Worm (Caenorhabditis elegans): ENCODE data around the gene odr-10.

Gene odr-10

DNA sequence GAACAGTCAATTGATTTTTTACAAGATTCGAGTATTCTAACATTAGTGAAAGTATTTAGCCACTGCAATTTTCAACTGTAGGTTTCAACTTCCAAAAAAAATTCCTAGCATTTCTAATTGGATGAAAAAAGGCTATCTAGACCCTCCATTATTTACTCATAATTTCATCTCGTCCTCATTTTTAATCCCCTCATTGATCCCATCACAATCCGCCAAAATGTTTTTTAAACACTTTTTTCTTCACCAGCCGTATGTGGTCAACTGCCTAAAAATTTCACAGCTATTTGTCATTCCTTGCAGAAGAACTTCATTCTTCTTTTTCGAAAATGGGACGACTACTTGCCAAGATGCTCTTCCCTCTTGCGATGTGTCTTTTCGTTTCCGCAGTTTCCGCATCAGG is 12.4 kb downstream of the odr-10 start, which contains the start of gene rig-3:
TSS of gene rig-3 (plus strand) at position 301 of the 400 bp plus-strand sequence.
- no peak for TF ChIP-seq ceh-34 (tag; optimal IDR thresholded peaks at IDR 0.05)
- no peak for TF ChIP-seq ama-1 (optimal IDR thresholded peaks at IDR 0.05)
- no peak for TF ChIP-seq gmeb-2 (tag; optimal IDR thresholded peaks at IDR 0.05)
- TF ChIP-seq ceh-30 (tag; optimal IDR thresholded peaks at IDR 0.05), result no peak

DNA sequence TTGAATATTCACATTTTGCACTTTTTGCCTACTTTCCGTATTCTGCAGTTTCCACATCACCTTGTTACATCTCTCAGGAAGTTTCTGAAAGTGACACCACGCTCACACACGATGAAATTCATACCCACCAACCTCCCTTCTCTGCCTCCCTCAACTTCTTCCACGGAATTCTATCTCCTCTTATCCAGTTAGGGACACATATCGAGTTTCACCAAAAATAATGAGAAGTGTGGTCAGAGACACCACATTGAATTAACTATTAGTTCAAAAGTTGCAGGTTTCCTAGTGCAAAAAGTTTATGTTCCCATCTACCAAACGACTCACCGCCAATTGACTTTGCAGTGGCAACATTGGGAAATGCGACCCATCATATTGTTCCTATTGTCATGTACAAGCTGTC is 15.3 kb downstream of the odr-10 start:
- no peak for TF ChIP-seq ceh-14 (tag; optimal IDR thresholded peaks at IDR 0.05)
- TF ChIP-seq unc-42 (tag; optimal IDR thresholded peaks at IDR 0.05), result peak; percentile 41
- TF ChIP-seq ceh-34 (tag; optimal IDR thresholded peaks at IDR 0.05), result peak; percentile 17
- TF ChIP-seq K02D7.2 (tag; optimal IDR thresholded peaks at IDR 0.05), result no peak
- TF ChIP-seq ceh-19 (GFP tag; optimal IDR thresholded peaks at IDR 0.05), result peak; percentile 17
- no peak for TF ChIP-seq ttx-3 (tag; optimal IDR thresholded peaks at IDR 0.05)
- TF ChIP-seq sdc-2 (tag; optimal IDR thresholded peaks at IDR 0.05), result no peak

DNA sequence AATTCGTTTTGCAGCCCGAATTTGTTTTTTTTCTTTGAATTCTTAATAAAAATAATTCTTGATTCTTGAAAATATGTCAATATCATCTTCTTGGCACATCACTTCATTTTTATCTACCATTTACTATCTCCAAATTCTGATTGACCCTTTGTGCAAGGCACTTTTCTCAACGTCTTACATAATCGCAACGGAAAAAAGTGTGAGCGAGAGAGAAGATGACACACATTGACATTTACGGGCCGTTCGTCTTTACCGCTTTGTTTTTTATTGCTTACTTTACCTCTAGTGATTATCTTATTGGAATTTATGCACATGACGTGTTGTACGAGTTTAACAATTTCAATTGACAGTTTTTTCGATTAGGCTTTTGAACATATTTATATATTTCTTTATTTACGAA is 17.1 kb downstream of the odr-10 start:
- no peak for TF ChIP-seq pha-4 (tag; optimal IDR thresholded peaks at IDR 0.05)
- TF ChIP-seq pax-1 (tag; optimal IDR thresholded peaks at IDR 0.05), result no peak
- TF ChIP-seq elt-2 (tag; optimal IDR thresholded peaks at IDR 0.05), result peak; percentile 51

DNA sequence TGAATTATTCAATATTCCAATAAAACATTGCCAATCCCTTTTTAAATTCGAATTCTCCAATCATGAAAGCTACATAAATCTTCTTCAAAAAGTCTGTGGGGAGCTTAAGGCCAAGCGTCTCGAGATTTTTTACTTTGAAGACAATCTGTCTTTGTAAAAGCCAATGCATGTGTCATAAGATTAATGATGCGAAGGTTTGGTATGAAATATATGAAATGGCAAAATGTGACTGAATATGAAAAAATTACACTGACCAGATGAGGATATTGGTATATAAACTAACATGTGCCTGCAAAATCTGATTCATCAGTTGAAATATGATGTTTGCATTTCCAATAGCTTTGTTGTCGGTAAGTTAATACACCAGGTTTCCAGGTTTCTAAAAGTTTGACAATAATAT is 19.8 kb downstream of the odr-10 start, which contains the start of gene C53B7.2:
TSS of gene C53B7.2 (plus strand) at position 301 of the 400 bp plus-strand sequence.
- TF ChIP-seq hlh-6 (tag; optimal IDR thresholded peaks at IDR 0.05) (no peak), nhr-232 (tag; optimal IDR thresholded peaks at IDR 0.05) (no peak), zip-5 (tag; optimal IDR thresholded peaks at IDR 0.05) (no peak), ceh-6 (GFP tag; optimal IDR thresholded peaks at IDR 0.05) (no peak), lim-6 (tag; optimal IDR thresholded peaks at IDR 0.05) (no peak), dmd-4 (tag; optimal IDR thresholded peaks at IDR 0.05; ENCODE audit: borderline replicate concordance) (no peak), hlh-15 (tag; optimal IDR thresholded peaks at IDR 0.05) (no peak), ceh-30 (tag; optimal IDR thresholded peaks at IDR 0.05) (no peak), F13H6.1 (tag; optimal IDR thresholded peaks at IDR 0.05) (no peak), pha-2 (tag; optimal IDR thresholded peaks at IDR 0.05) (no peak), lin-11 (tag; optimal IDR thresholded peaks at IDR 0.05) (no peak), ttx-3 (tag; optimal IDR thresholded peaks at IDR 0.05) (no peak), nfya-1 (tag; optimal IDR thresholded peaks at IDR 0.05) (no peak), elt-4 (tag; optimal IDR thresholded peaks at IDR 0.05) (no peak)

DNA sequence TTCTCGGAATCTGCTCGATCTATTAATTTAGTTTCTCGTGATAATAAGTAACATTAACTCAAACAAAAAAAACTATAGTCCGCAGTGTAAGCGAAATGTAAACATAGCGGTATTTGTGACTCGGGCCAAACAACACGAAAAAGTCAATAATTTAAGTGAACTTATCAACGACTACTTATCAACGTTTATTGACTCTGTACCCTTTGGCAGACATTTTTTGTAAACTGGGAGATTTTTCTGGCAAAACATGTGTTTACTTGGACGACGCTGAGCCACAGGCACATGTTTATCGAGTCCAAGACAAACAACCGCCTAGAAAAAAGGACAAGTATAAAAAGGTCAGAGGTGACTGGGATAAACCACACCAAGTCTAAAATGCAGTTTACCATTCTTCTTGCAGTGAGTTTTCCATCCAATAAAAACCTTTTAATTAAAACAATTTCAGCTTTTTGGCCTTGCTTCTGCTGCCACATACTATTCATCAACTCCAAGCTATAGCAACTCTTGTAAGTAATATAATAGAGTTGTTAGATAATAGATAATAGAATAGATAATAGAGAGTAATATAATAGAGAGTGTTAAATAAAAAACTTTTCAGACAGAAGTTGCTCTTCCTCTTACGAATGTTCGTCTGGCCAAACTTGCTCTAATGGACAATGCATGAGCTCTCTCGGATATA is 21.2 kb downstream of the odr-10 start, which contains the start of gene C53B7.3:
TSS of gene C53B7.3 (plus strand) at position 362 of the 679 bp plus-strand sequence.
- no peak for TF ChIP-seq pat-9 (tag; optimal IDR thresholded peaks at IDR 0.05)
- TF ChIP-seq elt-4 (tag; optimal IDR thresholded peaks at IDR 0.05), result no peak
- TF ChIP-seq hlh-6 (tag; optimal IDR thresholded peaks at IDR 0.05), result no peak
- TF ChIP-seq ceh-22 (tag; optimal IDR thresholded peaks at IDR 0.05), result no peak
- no peak for TF ChIP-seq zip-5 (tag; optimal IDR thresholded peaks at IDR 0.05)
- TF ChIP-seq fax-1 (tag; optimal IDR thresholded peaks at IDR 0.05), result no peak
- TF ChIP-seq ceh-24 (tag; optimal IDR thresholded peaks at IDR 0.05), result no peak
- TF ChIP-seq C08G9.2 (tag; optimal IDR thresholded peaks at IDR 0.05), result no peak
- TF ChIP-seq ref-2 (tag; optimal IDR thresholded peaks at IDR 0.05), result no peak
- no peak for TF ChIP-seq pha-4 (tag; optimal IDR thresholded peaks at IDR 0.05)
- TF ChIP-seq nhr-11 (tag; optimal IDR thresholded peaks at IDR 0.05), result no peak
- TF ChIP-seq tbx-7 (tag; optimal IDR thresholded peaks at IDR 0.05), result no peak
- TF ChIP-seq nfya-1 (tag; optimal IDR thresholded peaks at IDR 0.05), result no peak
- no peak for TF ChIP-seq ceh-6 (GFP tag; optimal IDR thresholded peaks at IDR 0.05)
- no peak for TF ChIP-seq pros-1 (tag; optimal IDR thresholded peaks at IDR 0.05)
- TF ChIP-seq lin-11 (tag; optimal IDR thresholded peaks at IDR 0.05), result no peak

All from whole organism, late embryonic.